Worm (Caenorhabditis elegans): ENCODE data around the gene C08F1.8.

ce11 chrII:1818300-1818699, 10.2 kb upstream of the C08F1.8 start, which contains the start of gene fbxb-10:
- no peak for TF ChIP-seq tab-1 (GFP tag; IDR thresholded peaks at IDR 0.05)
- TF ChIP-seq T22C8.4 (GFP tag; IDR thresholded peaks at IDR 0.05) = no peak
- TF ChIP-seq ztf-23 (GFP tag; IDR thresholded peaks at IDR 0.05) = no peak
- no peak for TF ChIP-seq flt-1 (GFP tag; IDR thresholded peaks at IDR 0.05)
- TF ChIP-seq klf-2 (GFP tag; conservative IDR thresholded peaks at IDR 0.05) = no peak
